Fruit fly (Drosophila melanogaster): Measurements from ENCODE around the gene Ipp.

Gene Ipp

dm6 chr3R:13958582-13958981 is at the start of gene Ipp:
TSS of gene Ipp (plus strand) at chr3R:13958789.
- TF ChIP-seq woc (GFP tag; optimal IDR thresholded peaks at IDR 0.05), result no peak
- TF ChIP-seq Mio (GFP tag; optimal IDR thresholded peaks at IDR 0.05), result no peak
- TF ChIP-seq h (GFP tag; optimal IDR thresholded peaks at IDR 0.05), result no peak
- TF ChIP-seq lola (GFP tag; optimal IDR thresholded peaks at IDR 0.05), result no peak
- TF ChIP-seq Jra (GFP tag; optimal IDR thresholded peaks at IDR 0.05), result no peak
- no peak for TF ChIP-seq Hr78 (GFP tag; optimal IDR thresholded peaks at IDR 0.05)
- TF ChIP-seq Sp1 (GFP tag; optimal IDR thresholded peaks at IDR 0.05), result no peak
- no peak for TF ChIP-seq Abd-B (GFP tag; optimal IDR thresholded peaks at IDR 0.05)
- no peak for TF ChIP-seq Hr83 (GFP tag; optimal IDR thresholded peaks at IDR 0.05; ENCODE audit: poor library complexity, severe bottlenecking)
- no peak for TF ChIP-seq dl (GFP tag; optimal IDR thresholded peaks at IDR 0.05; ENCODE audit: insufficient read depth in 1 of 2, partially characterized antibody in 2 of 2)
- no peak for TF ChIP-seq sage (GFP tag; optimal IDR thresholded peaks at IDR 0.05)
- no peak for TF ChIP-seq Rel (GFP tag; optimal IDR thresholded peaks at IDR 0.05)
- no peak for TF ChIP-seq Rel (tag; optimal IDR thresholded peaks at IDR 0.05)
- TF ChIP-seq usp (GFP tag; optimal IDR thresholded peaks at IDR 0.05), result no peak
- no peak for TF ChIP-seq dmrt93B (GFP tag; optimal IDR thresholded peaks at IDR 0.05)
- no peak for TF ChIP-seq GATAd (GFP tag; optimal IDR thresholded peaks at IDR 0.05)
- no peak for TF ChIP-seq OdsH (GFP tag; optimal IDR thresholded peaks at IDR 0.05)
- no peak for TF ChIP-seq CG32264 (GFP tag; optimal IDR thresholded peaks at IDR 0.05)
- no peak for TF ChIP-seq Vsx2 (GFP tag; optimal IDR thresholded peaks at IDR 0.05; ENCODE audit: partially characterized antibody)
- no peak for TF ChIP-seq br (GFP tag; optimal IDR thresholded peaks at IDR 0.05)

dm6 chr3R:13909065-13909464 is 49.5 kb upstream of the Ipp start:
- no peak for TF ChIP-seq Abd-B (GFP tag; optimal IDR thresholded peaks at IDR 0.05)
- no peak for TF ChIP-seq Rel (GFP tag; optimal IDR thresholded peaks at IDR 0.05)
- no peak for TF ChIP-seq Rel (tag; optimal IDR thresholded peaks at IDR 0.05)
- TF ChIP-seq GATAd (GFP tag; optimal IDR thresholded peaks at IDR 0.05), result no peak
- TF ChIP-seq Hnf4 (GFP tag; optimal IDR thresholded peaks at IDR 0.05), result no peak
- TF ChIP-seq dl (GFP tag; optimal IDR thresholded peaks at IDR 0.05; ENCODE audit: insufficient read depth in 1 of 2, partially characterized antibody in 2 of 2), result no peak
- TF ChIP-seq Hr78 (GFP tag; optimal IDR thresholded peaks at IDR 0.05), result no peak
- TF ChIP-seq dsf (GFP tag; optimal IDR thresholded peaks at IDR 0.05; ENCODE audit: borderline replicate concordance), result no peak
- TF ChIP-seq foxo (GFP tag; optimal IDR thresholded peaks at IDR 0.05), result no peak

- TF ChIP-seq HLH106 (tag; optimal IDR thresholded peaks at IDR 0.05), result no peak
- TF ChIP-seq dl (GFP tag; optimal IDR thresholded peaks at IDR 0.05; ENCODE audit: insufficient read depth in 1 of 2, partially characterized antibody in 2 of 2), result no peak
- TF ChIP-seq tai (GFP tag; optimal IDR thresholded peaks at IDR 0.05), result no peak
- TF ChIP-seq Myc (optimal IDR thresholded peaks at IDR 0.05), result no peak
These were observed 48.7 kb upstream of the Ipp start for dm6 chr3R:13909899-13910298.

dm6 chr3R:13911314-13911713 is 47.3 kb upstream of the Ipp start:
- TF ChIP-seq Myc (optimal IDR thresholded peaks at IDR 0.05) (no peak), sage (GFP tag; optimal IDR thresholded peaks at IDR 0.05) (no peak), dmrt93B (GFP tag; optimal IDR thresholded peaks at IDR 0.05) (no peak), Hr78 (GFP tag; optimal IDR thresholded peaks at IDR 0.05) (no peak), Rel (GFP tag; optimal IDR thresholded peaks at IDR 0.05) (no peak), Rel (tag; optimal IDR thresholded peaks at IDR 0.05) (no peak), GATAd (GFP tag; optimal IDR thresholded peaks at IDR 0.05) (no peak), CrebA (GFP tag; optimal IDR thresholded peaks at IDR 0.05; ENCODE audit: borderline replicate concordance) (no peak), pan (optimal IDR thresholded peaks at IDR 0.05) (no peak), foxo (GFP tag; optimal IDR thresholded peaks at IDR 0.05) (no peak), br (GFP tag; optimal IDR thresholded peaks at IDR 0.05) (no peak), dsf (GFP tag; optimal IDR thresholded peaks at IDR 0.05; ENCODE audit: borderline replicate concordance) (no peak), h (GFP tag; optimal IDR thresholded peaks at IDR 0.05) (no peak), psq (GFP tag; optimal IDR thresholded peaks at IDR 0.05) (no peak), Sp1 (GFP tag; optimal IDR thresholded peaks at IDR 0.05) (no peak), rgr (GFP tag; optimal IDR thresholded peaks at IDR 0.05) (no peak), N (GFP tag; optimal IDR thresholded peaks at IDR 0.05) (no peak), fru (GFP tag; optimal IDR thresholded peaks at IDR 0.05) (no peak), HLH106 (tag; optimal IDR thresholded peaks at IDR 0.05) (no peak), tai (GFP tag; optimal IDR thresholded peaks at IDR 0.05) (no peak), lola (GFP tag; optimal IDR thresholded peaks at IDR 0.05) (no peak)
